Fruit fly (Drosophila melanogaster): ENCODE results near the gene Gug.

The Gug gene

DNA sequence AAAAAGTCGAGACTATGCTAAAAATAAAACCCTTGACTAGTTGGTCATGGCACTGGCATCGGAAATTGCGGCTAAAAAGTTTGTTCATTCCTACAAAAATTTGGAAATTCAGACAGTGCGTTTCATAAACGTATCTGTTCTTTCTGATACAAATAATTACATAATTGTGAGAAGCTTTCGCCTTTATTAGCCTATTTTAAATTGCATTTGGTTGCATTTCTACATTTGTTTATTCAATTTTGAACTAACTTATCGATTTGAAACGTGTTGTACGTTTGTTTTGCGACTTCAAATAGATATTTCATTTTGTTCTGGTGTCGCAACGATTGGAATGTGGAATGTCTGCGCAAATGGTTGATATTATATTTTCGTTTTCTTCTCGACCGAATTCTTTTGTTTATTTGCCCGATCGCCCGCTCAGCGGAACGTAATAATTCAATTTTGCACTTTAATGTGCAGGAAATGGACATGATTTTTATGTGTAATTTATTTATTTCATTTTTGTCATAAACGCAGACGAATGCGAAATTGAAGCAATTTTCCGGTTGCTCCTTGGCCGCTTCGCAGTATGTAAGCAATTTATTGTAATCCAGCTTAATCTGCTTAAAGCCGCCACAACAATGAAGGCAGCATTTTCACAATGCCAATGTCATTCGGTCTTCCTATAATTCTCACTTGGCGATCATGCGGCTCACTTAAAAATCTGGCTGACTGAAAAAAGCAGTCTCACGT, 3.5 kb upstream of the Gug start (continued):
- TF ChIP-seq Rfx (GFP tag; IDR thresholded peaks at IDR 0.05): peak; percentile 80
- no peak for TF ChIP-seq CG17186 (GFP tag; optimal IDR thresholded peaks at IDR 0.05)
- TF ChIP-seq CG2712 (tag; optimal IDR thresholded peaks at IDR 0.05): peak; percentile 0
- TF ChIP-seq ind (GFP tag; optimal IDR thresholded peaks at IDR 0.05): peak; percentile 59
- TF ChIP-seq Stat92E (GFP tag; optimal IDR thresholded peaks at IDR 0.05): no peak
- peak; percentile 58 for TF ChIP-seq mirr (GFP tag; optimal IDR thresholded peaks at IDR 0.05)
- no peak for TF ChIP-seq Tbp (GFP tag; optimal IDR thresholded peaks at IDR 0.05)
- TF ChIP-seq corto (GFP tag; optimal IDR thresholded peaks at IDR 0.05): no peak
- TF ChIP-seq CG18619 (GFP tag; optimal IDR thresholded peaks at IDR 0.05): peak; percentile 36
- 0 out of 2 replicates have a peak, but pooled peaks have one; percentile 7 for TF ChIP-seq CG9215 (GFP tag; IDR thresholded peaks at IDR 0.05)
- TF ChIP-seq Sox100B (GFP tag; optimal IDR thresholded peaks at IDR 0.05): peak; percentile 32
- TF ChIP-seq CG17359 (tag; optimal IDR thresholded peaks at IDR 0.05): peak; percentile 64
- TF ChIP-seq CG6272 (GFP tag; IDR thresholded peaks at IDR 0.05): no peak
- no peak for TF ChIP-seq CG16813 (GFP tag; IDR thresholded peaks at IDR 0.05; ENCODE audit: partially characterized antibody)
- no peak; the same call in 1 of the 2 replicates for TF ChIP-seq vvl (GFP tag; IDR thresholded peaks at IDR 0.05)
- no peak for TF ChIP-seq CG4424 (GFP tag; optimal IDR thresholded peaks at IDR 0.05)
- peak; percentile 69 for TF ChIP-seq CG3281 (GFP tag; optimal IDR thresholded peaks at IDR 0.05)
- no peak for TF ChIP-seq stwl (tag; optimal IDR thresholded peaks at IDR 0.05)
- no peak for TF ChIP-seq CG17912 (GFP tag; optimal IDR thresholded peaks at IDR 0.05)
- TF ChIP-seq chif (GFP tag; optimal IDR thresholded peaks at IDR 0.05): no peak
- TF ChIP-seq Neu2 (GFP tag; optimal IDR thresholded peaks at IDR 0.05; ENCODE audit: borderline replicate concordance): no peak
- no peak for TF ChIP-seq nom (GFP tag; optimal IDR thresholded peaks at IDR 0.05)
- TF ChIP-seq gcm (GFP tag; optimal IDR thresholded peaks at IDR 0.05): no peak
- no peak for TF ChIP-seq da (GFP tag; optimal IDR thresholded peaks at IDR 0.05)
- no peak for TF ChIP-seq Doc3 (GFP tag; IDR thresholded peaks at IDR 0.05; ENCODE audit: partially characterized antibody)
- TF ChIP-seq Hsf (GFP tag; optimal IDR thresholded peaks at IDR 0.05): peak; percentile 54
- TF ChIP-seq CG32532 (GFP tag; IDR thresholded peaks at IDR 0.05): peak; percentile 46; the same call in 1 of the 2 replicates
- TF ChIP-seq fd3F (GFP tag; optimal IDR thresholded peaks at IDR 0.05): peak; percentile 31
- peak; percentile 70 for TF ChIP-seq caup (GFP tag; optimal IDR thresholded peaks at IDR 0.05; ENCODE audit: severe bottlenecking)
- peak; percentile 20 for TF ChIP-seq maf-S (GFP tag; optimal IDR thresholded peaks at IDR 0.05)
- TF ChIP-seq CG1792 (GFP tag; optimal IDR thresholded peaks at IDR 0.05): peak; percentile 36
- peak; percentile 43 for TF ChIP-seq CG12219 (GFP tag; optimal IDR thresholded peaks at IDR 0.05)
- no peak for TF ChIP-seq Bdp1 (GFP tag; optimal IDR thresholded peaks at IDR 0.05)
- peak; percentile 69 for TF ChIP-seq Fer3 (tag; optimal IDR thresholded peaks at IDR 0.05)
- TF ChIP-seq CG4854 (GFP tag; optimal IDR thresholded peaks at IDR 0.05): peak; percentile 31
- no peak for TF ChIP-seq CG34376 (GFP tag; optimal IDR thresholded peaks at IDR 0.05)
- peak; percentile 12 for TF ChIP-seq CG5180 (GFP tag; optimal IDR thresholded peaks at IDR 0.05)
- TF ChIP-seq chinmo (GFP tag; IDR thresholded peaks at IDR 0.05; ENCODE audit: partially characterized antibody): no peak
- TF ChIP-seq CG6689 (GFP tag; IDR thresholded peaks at IDR 0.05): peak; percentile 31; the same call in 1 of the 2 replicates
- no peak for TF ChIP-seq dimm (GFP tag; IDR thresholded peaks at IDR 0.05)
- TF ChIP-seq luna (GFP tag; optimal IDR thresholded peaks at IDR 0.05): no peak
- peak; percentile 43 for TF ChIP-seq Antp (GFP tag; optimal IDR thresholded peaks at IDR 0.05)
- peak; percentile 2 for TF ChIP-seq Dad (GFP tag; optimal IDR thresholded peaks at IDR 0.05)
- TF ChIP-seq CG18011 (GFP tag; optimal IDR thresholded peaks at IDR 0.05): no peak
- TF ChIP-seq en (GFP tag; optimal IDR thresholded peaks at IDR 0.05): no peak
- no peak for TF ChIP-seq pros (GFP tag; optimal IDR thresholded peaks at IDR 0.05)
- TF ChIP-seq CG11456 (GFP tag; IDR thresholded peaks at IDR 0.05): no peak
- TF ChIP-seq CG43689 (GFP tag; IDR thresholded peaks at IDR 0.05): no peak
- peak; percentile 26 for TF ChIP-seq fd96Cb (tag; optimal IDR thresholded peaks at IDR 0.05)

All from whole organism, embryonic.